Fruit fly (Drosophila melanogaster) whole organism, prepupa: ENCODE measurements around the gene betaTub85D.

Experiments used
- CG11762 ChIP-seq: fragments of 200-800 bp; sonication (Bioruptor generic); optimal IDR thresholded peaks from 3 replicates; lab custom pipeline; 2016; ENCODE audit warnings: missing biosample characterization, missing genetic modification characterization; ENCODE audit not compliant: insufficient read depth
- CG4318 ChIP-seq: fragments of 200-800 bp; sonication (Bioruptor generic); optimal IDR thresholded peaks from 3 replicates; lab custom pipeline; 2017; ENCODE audit warnings: missing biosample characterization, mild to moderate bottlenecking, missing genetic modification characterization
- CG6792 ChIP-seq: fragments of 200-800 bp; sonication (Bioruptor generic); optimal IDR thresholded peaks from 3 replicates; lab custom pipeline; 2016; ENCODE audit warnings: missing biosample characterization, missing genetic modification characterization
- CG6854 ChIP-seq: fragments of 200-800 bp; sonication (Bioruptor generic); optimal IDR thresholded peaks from 2 replicates; lab custom pipeline; 2017; ENCODE audit warnings: missing biosample characterization, mild to moderate bottlenecking, missing genetic modification characterization
- CG8319 ChIP-seq: fragments of 200-800 bp; sonication (Bioruptor generic); optimal IDR thresholded peaks from 3 replicates; lab custom pipeline; 2016; ENCODE audit warnings: missing biosample characterization, missing genetic modification characterization
- CG8632 ChIP-seq: fragments of 200-800 bp; sonication (Bioruptor generic); optimal IDR thresholded peaks from 3 replicates; lab custom pipeline; 2016; ENCODE audit warnings: missing biosample characterization, missing genetic modification characterization
- Ets21C ChIP-seq: fragments of 200-800 bp; sonication (Bioruptor generic); optimal IDR thresholded peaks from 3 replicates; lab custom pipeline; 2016; ENCODE audit warnings: missing biosample characterization, missing genetic modification characterization
- Hr4 ChIP-seq: fragments of 200-800 bp; sonication (Bioruptor generic); optimal IDR thresholded peaks from 3 replicates; lab custom pipeline; 2016; ENCODE audit warnings: missing biosample characterization, missing genetic modification characterization
- Lpt ChIP-seq: fragments of 200-800 bp; sonication (Bioruptor generic); optimal IDR thresholded peaks from 3 replicates; lab custom pipeline; 2016; ENCODE audit warnings: missing biosample characterization, missing genetic modification characterization
- fkh ChIP-seq: fragments of 200-800 bp; sonication (Bioruptor generic); optimal IDR thresholded peaks from 3 replicates; lab custom pipeline; 2017; ENCODE audit warnings: missing biosample characterization, mild to moderate bottlenecking, missing genetic modification characterization, moderate library complexity
- pdm3 ChIP-seq: fragments of 200-800 bp; sonication (Bioruptor generic); optimal IDR thresholded peaks from 3 replicates; lab custom pipeline; 2016; ENCODE audit warnings: missing biosample characterization, missing genetic modification characterization

dm6 chr3R:9433270-9433669, 23.2 kb upstream of the betaTub85D start:
- TF ChIP-seq CG6854 (GFP tag; lab: Kevin White, UChicago) (no peak), CG11762 (GFP tag; lab: Kevin White, UChicago) (no peak), fkh (GFP tag; lab: Kevin White, UChicago) (no peak), Hr4 (GFP tag; lab: Kevin White, UChicago) (no peak), CG8319 (no peak), CG8632 (GFP tag; lab: Kevin White, UChicago) (no peak), CG6792 (GFP tag; lab: Kevin White, UChicago) (no peak), pdm3 (GFP tag; lab: Kevin White, UChicago) (no peak), Lpt (GFP tag; lab: Kevin White, UChicago) (no peak), Ets21C (GFP tag; lab: Kevin White, UChicago) (no peak), CG4318 (no peak)
